Worm (Caenorhabditis elegans): ENCODE data around the gene baf-1.

- TF ChIP-seq fos-1 (tag; optimal IDR thresholded peaks at IDR 0.05) (no peak), lin-35 (GFP tag; optimal IDR thresholded peaks at IDR 0.05) (peak in 1 of 2 experiments; percentile 77), ztf-11 (tag; optimal IDR thresholded peaks at IDR 0.05) (no peak), egl-27 (tag; optimal IDR thresholded peaks at IDR 0.05) (no peak), zag-1 (tag; optimal IDR thresholded peaks at IDR 0.05) (no peak), ces-1 (GFP tag; optimal IDR thresholded peaks at IDR 0.05) (no peak), lin-39 (tag; optimal IDR thresholded peaks at IDR 0.05) (no peak), nhr-28 (tag; optimal IDR thresholded peaks at IDR 0.05) (no peak), nhr-90 (tag; optimal IDR thresholded peaks at IDR 0.05; ENCODE audit: poor library complexity) (peak; percentile 42), alr-1 (tag; optimal IDR thresholded peaks at IDR 0.05; ENCODE audit: borderline replicate concordance) (no peak), nhr-11 (tag; optimal IDR thresholded peaks at IDR 0.05) (no peak)
Observed at ce11 chrIII:9500267-9500666, 33.0 kb downstream of the baf-1 start, which contains the start of gene sod-4.

All from whole organism, L1 larva.